Fruit fly (Drosophila melanogaster): ENCODE measurements around the gene CG15258.

DNA sequence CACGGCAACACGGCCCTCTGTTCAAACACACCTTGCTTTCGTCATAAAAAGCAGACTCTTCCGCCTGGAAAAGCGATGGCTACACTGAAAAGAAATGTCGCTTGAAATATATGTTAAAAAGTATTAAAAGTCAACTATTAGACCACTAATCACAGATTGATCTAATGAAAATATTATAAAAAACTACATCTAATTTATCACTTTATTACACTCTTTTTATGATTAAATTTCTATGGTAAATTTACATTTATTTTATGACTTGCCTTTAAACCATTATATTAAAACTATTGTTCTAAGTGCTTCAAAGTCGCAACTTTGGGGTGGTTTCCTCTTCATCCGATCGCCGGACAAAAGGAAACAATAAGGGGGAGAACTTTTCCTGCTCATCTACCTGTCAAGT, 45.0 kb downstream of the CG15258 start:
- TF ChIP-seq CG33017 (tag; optimal IDR thresholded peaks at IDR 0.05): no peak
- TF ChIP-seq CG7101 (tag; optimal IDR thresholded peaks at IDR 0.05): no peak
